Worm (Caenorhabditis elegans): ENCODE measurements around the gene E02A10.4.

E02A10.4 gene

DNA sequence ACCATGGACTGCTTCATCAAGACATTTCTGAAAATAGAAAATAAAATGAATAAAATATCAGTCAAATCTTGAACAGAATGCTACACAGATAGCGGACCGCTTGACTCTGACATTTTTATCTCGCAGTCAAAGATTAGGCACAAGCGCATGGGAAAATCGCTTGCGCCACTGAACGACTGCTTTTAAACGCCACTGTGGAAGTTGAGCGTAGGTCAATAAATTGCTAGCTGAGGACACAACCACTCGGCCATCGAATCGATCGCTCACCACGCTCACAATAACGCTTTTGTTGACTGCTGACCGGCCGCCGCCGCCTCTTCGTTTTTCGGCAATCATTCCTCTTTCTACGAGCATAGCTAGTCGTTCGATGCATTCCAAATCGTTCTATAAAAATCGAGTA is 29.0 kb upstream of the E02A10.4 start (continued):
- TF ChIP-seq ztf-6 (GFP tag; IDR thresholded peaks at IDR 0.05) (no peak), attf-3 (GFP tag; conservative IDR thresholded peaks at IDR 0.05) (peak; percentile 52; the same call in 1 of the 2 replicates), snpc-1.3 (tag; optimal IDR thresholded peaks at IDR 0.05; ENCODE audit: insufficient read depth) (peak; percentile 55), ztf-28 (GFP tag; IDR thresholded peaks at IDR 0.05) (no peak), chd-7 (tag; optimal IDR thresholded peaks at IDR 0.05) (peak; percentile 48), zfh-2 (GFP tag; conservative IDR thresholded peaks at IDR 0.05) (peak; percentile 53; the same call in 1 of the 2 replicates), bed-1 (GFP tag; IDR thresholded peaks at IDR 0.05) (no peak), lin-40 (tag; optimal IDR thresholded peaks at IDR 0.05) (peak; percentile 45), ekl-4 (GFP tag; IDR thresholded peaks at IDR 0.05) (0 out of 2 replicates have a peak, but pooled peaks have one; percentile 43), egrh-3 (GFP tag; IDR thresholded peaks at IDR 0.05) (no peak), C06A6.2 (GFP tag; conservative IDR thresholded peaks at IDR 0.05) (peak; percentile 43; the same call in 1 of the 2 replicates), hmg-1.2 (GFP tag; IDR thresholded peaks at IDR 0.05) (peak; percentile 40; the same call in 1 of the 2 replicates), Y95B8A.8 (GFP tag; IDR thresholded peaks at IDR 0.05) (0 out of 2 replicates have a peak, but pooled peaks have one; percentile 27), gei-17 (GFP tag; optimal IDR thresholded peaks at IDR 0.05) (no peak), tbx-9 (tag; optimal IDR thresholded peaks at IDR 0.05; ENCODE audit: borderline replicate concordance) (no peak), lin-54 (GFP tag; optimal IDR thresholded peaks at IDR 0.05) (peak; percentile 61), lsy-27 (tag; optimal IDR thresholded peaks at IDR 0.05; ENCODE audit: borderline replicate concordance, insufficient read depth) (no peak), lsl-1 (GFP tag; optimal IDR thresholded peaks at IDR 0.05) (peak; percentile 27), dox-1 (GFP tag; IDR thresholded peaks at IDR 0.05) (peak; percentile 78), ztf-26 (tag; optimal IDR thresholded peaks at IDR 0.05) (peak; percentile 45), nhr-80 (tag; optimal IDR thresholded peaks at IDR 0.05) (peak; percentile 44), K12H6.12 (tag; optimal IDR thresholded peaks at IDR 0.05) (peak; percentile 55), ztf-3 (GFP tag; optimal IDR thresholded peaks at IDR 0.05) (no peak), F33H1.4 (GFP tag; IDR thresholded peaks at IDR 0.05) (no peak), nhr-27 (tag; optimal IDR thresholded peaks at IDR 0.05) (no peak), lin-35 (GFP tag; optimal IDR thresholded peaks at IDR 0.05) (peak in 1 of 3 experiments; percentile 33), madf-3 (GFP tag; IDR thresholded peaks at IDR 0.05) (no peak), B0019.2 (GFP tag; conservative IDR thresholded peaks at IDR 0.05) (no peak), efl-1 (GFP tag; optimal IDR thresholded peaks at IDR 0.05) (no peak), him-1 (tag; optimal IDR thresholded peaks at IDR 0.05) (no peak), repo-1 (tag; optimal IDR thresholded peaks at IDR 0.05) (peak; percentile 73), cebp-2 (GFP tag; IDR thresholded peaks at IDR 0.05) (peak; percentile 92), fkh-3 (tag; optimal IDR thresholded peaks at IDR 0.05) (no peak), Y53F4B.3 (GFP tag; IDR thresholded peaks at IDR 0.05) (no peak), ceh-58 (GFP tag; IDR thresholded peaks at IDR 0.05) (no peak), unc-62 (GFP tag; optimal IDR thresholded peaks at IDR 0.05) (no peak), let-607 (tag; optimal IDR thresholded peaks at IDR 0.05) (peak; percentile 6 to 48), zim-3 (tag; optimal IDR thresholded peaks at IDR 0.05) (no peak), ceh-40 (GFP tag; IDR thresholded peaks at IDR 0.05) (no peak), F37B4.10 (GFP tag; IDR thresholded peaks at IDR 0.05) (no peak), F52B5.7 (tag; optimal IDR thresholded peaks at IDR 0.05) (no peak), ceh-100 (GFP tag; IDR thresholded peaks at IDR 0.05) (no peak), lag-1 (GFP tag; IDR thresholded peaks at IDR 0.05) (no peak), hmg-20 (GFP tag; IDR thresholded peaks at IDR 0.05) (no peak), mes-4 (tag; optimal IDR thresholded peaks at IDR 0.05) (peak; percentile 52), atf-7 (tag; optimal IDR thresholded peaks at IDR 0.05) (peak; percentile 19), tbp1 (GFP tag; optimal IDR thresholded peaks at IDR 0.05) (peak; percentile 89), nfya-1 (tag; optimal IDR thresholded peaks at IDR 0.05; ENCODE audit: borderline replicate concordance, insufficient read depth) (no peak), ceh-27 (GFP tag; optimal IDR thresholded peaks at IDR 0.05) (peak; percentile 22)
